Fruit fly (Drosophila melanogaster): ENCODE results near the gene Ance-3.

DNA sequence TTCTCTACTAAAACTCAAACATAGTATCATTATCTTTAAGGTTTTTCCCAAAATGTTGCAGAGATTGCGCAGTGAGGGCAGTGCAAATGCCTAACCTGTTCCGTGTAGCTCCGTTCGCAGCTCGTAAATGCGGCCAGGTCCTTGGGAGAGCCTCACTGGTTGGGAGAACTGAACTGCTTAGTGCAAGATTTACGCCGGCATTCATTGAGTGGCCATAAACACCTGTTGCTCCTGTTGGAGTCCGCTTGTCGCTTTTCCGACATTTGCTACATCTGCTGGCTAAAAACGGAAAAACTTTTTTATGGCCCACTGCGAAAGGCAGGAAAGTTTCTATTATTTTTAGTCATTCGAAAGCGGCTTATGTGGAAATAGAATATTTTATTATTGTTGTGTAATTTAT, 87.4 kb downstream of the Ance-3 start:
- TF ChIP-seq psq (optimal IDR thresholded peaks at IDR 0.05) (no peak), ttk (optimal IDR thresholded peaks at IDR 0.05) (no peak)
